Fruit fly (Drosophila melanogaster) whole organism, embryonic: Measurements from ENCODE around the gene Gale.

Experiments used
- CG10267 ChIP-seq: fragments of 200-800 bp; sonication (Bioruptor generic); optimal IDR thresholded peaks from 2 replicates; lab custom pipeline; 2018; ENCODE audit warnings: missing biosample characterization, mild to moderate bottlenecking, missing genetic modification characterization, moderate library complexity
- CG10959 ChIP-seq: fragments of 200-800 bp; sonication (Bioruptor generic); IDR thresholded peaks from 2 replicates; pipeline ENCODE4 v1.3.6; 2022; ENCODE audit warnings: missing biosample characterization, missing genetic modification characterization
- CG11247 ChIP-seq: fragments of 200-800 bp; sonication (Bioruptor generic); IDR thresholded peaks from 2 replicates; pipeline ENCODE4 v1.3.6; 2022; ENCODE audit warnings: missing biosample characterization, missing genetic modification characterization
- CG13287 ChIP-seq: fragments of 200-800 bp; sonication (Bioruptor generic); IDR thresholded peaks from 2 replicates; pipeline ENCODE4 v1.3.6; 2022; ENCODE audit warnings: missing biosample characterization, missing genetic modification characterization; ENCODE audit not compliant: partially characterized antibody
- CG14441 ChIP-seq: fragments of 200-800 bp; sonication (Bioruptor generic); IDR thresholded peaks from 2 replicates; pipeline ENCODE4 v1.3.6; 2022; ENCODE audit warnings: missing biosample characterization, missing genetic modification characterization
- CG15011 ChIP-seq: fragments of 200-800 bp; sonication (Bioruptor generic); optimal IDR thresholded peaks from 3 replicates; lab custom pipeline; 2018; ENCODE audit warnings: missing biosample characterization, mild to moderate bottlenecking, missing genetic modification characterization
- CG15479 ChIP-seq: fragments of 200-800 bp; sonication (Bioruptor generic); optimal IDR thresholded peaks from 3 replicates; lab custom pipeline; 2019; ENCODE audit warnings: missing biosample characterization, mild to moderate bottlenecking, missing genetic modification characterization, moderate library complexity
- CG16815 ChIP-seq: fragments of 200-800 bp; sonication (Bioruptor generic); optimal IDR thresholded peaks from 3 replicates; lab custom pipeline; 2017; ENCODE audit warnings: missing biosample characterization, mild to moderate bottlenecking, missing genetic modification characterization
- CG17361 ChIP-seq: fragments of 200-800 bp; sonication (Bioruptor generic); IDR thresholded peaks from 3 replicates; pipeline ENCODE4 v1.3.6; 2022; ENCODE audit warnings: missing biosample characterization, missing genetic modification characterization
- CG32767 ChIP-seq: fragments of 200-800 bp; sonication (Bioruptor generic); IDR thresholded peaks from 2 replicates; pipeline ENCODE4 v1.3.6; 2022; ENCODE audit warnings: missing biosample characterization, missing genetic modification characterization
- CG33557 ChIP-seq: fragments of 200-800 bp; sonication (Bioruptor generic); optimal IDR thresholded peaks from 2 replicates; lab custom pipeline; 2019; ENCODE audit warnings: missing biosample characterization, mild to moderate bottlenecking, missing genetic modification characterization, moderate library complexity
- CG4730 ChIP-seq: fragments of 200-800 bp; sonication (Bioruptor generic); IDR thresholded peaks from 2 replicates; pipeline ENCODE4 v1.3.6; 2022; ENCODE audit warnings: missing biosample characterization, missing genetic modification characterization
- CG6765 ChIP-seq: fragments of 200-800 bp; sonication (Bioruptor generic); optimal IDR thresholded peaks from 3 replicates; lab custom pipeline; 2017; ENCODE audit warnings: missing biosample characterization, mild to moderate bottlenecking, missing genetic modification characterization
- CG6854 ChIP-seq: fragments of 200-800 bp; sonication (Bioruptor generic); optimal IDR thresholded peaks from 3 replicates; lab custom pipeline; 2017; ENCODE audit warnings: missing biosample characterization, mild to moderate bottlenecking, missing genetic modification characterization
- CG7372 ChIP-seq: fragments of 200-800 bp; sonication (Bioruptor generic); IDR thresholded peaks from 2 replicates; pipeline ENCODE4 v1.3.6; 2022; ENCODE audit warnings: missing biosample characterization, missing genetic modification characterization
- CG7928 ChIP-seq: fragments of 200-800 bp; sonication (Bioruptor generic); optimal IDR thresholded peaks from 2 replicates; lab custom pipeline; 2017; ENCODE audit warnings: missing biosample characterization, mild to moderate bottlenecking, missing genetic modification characterization
- CG8281 ChIP-seq: fragments of 200-800 bp; sonication (Bioruptor generic); optimal IDR thresholded peaks from 2 replicates; lab custom pipeline; 2018; ENCODE audit warnings: missing biosample characterization, mild to moderate bottlenecking, missing genetic modification characterization, moderate library complexity
- CTCF ChIP-seq: fragments of 200-800 bp; sonication (Bioruptor generic); optimal IDR thresholded peaks from 2 replicates; lab custom pipeline; 2017; ENCODE audit warnings: missing biosample characterization, mild to moderate bottlenecking, missing genetic modification characterization, moderate library complexity
- Dek ChIP-seq: fragments of 200-800 bp; sonication (Bioruptor generic); optimal IDR thresholded peaks from 3 replicates; lab custom pipeline; 2019; ENCODE audit warnings: missing biosample characterization, mild to moderate bottlenecking, missing genetic modification characterization, moderate library complexity
- Fer3 ChIP-seq: fragments of 200-800 bp; sonication (Bioruptor generic); optimal IDR thresholded peaks from 2 replicates; lab custom pipeline; 2018; ENCODE audit warnings: missing biosample characterization, mild to moderate bottlenecking, missing genetic modification characterization, moderate library complexity
- HLH54F ChIP-seq: fragments of 200-800 bp; sonication (Bioruptor generic); optimal IDR thresholded peaks from 3 replicates; lab custom pipeline; 2016; ENCODE audit warnings: missing biosample characterization, missing genetic modification characterization
- HLHmδ ChIP-seq: fragments of 200-800 bp; sonication (Bioruptor generic); optimal IDR thresholded peaks from 2 replicates; lab custom pipeline; 2018; ENCODE audit warnings: missing biosample characterization, mild to moderate bottlenecking, missing genetic modification characterization, moderate library complexity
- Hmr ChIP-seq: fragments of 200-800 bp; sonication (Bioruptor generic); optimal IDR thresholded peaks from 3 replicates; lab custom pipeline; 2017; ENCODE audit warnings: mild to moderate bottlenecking, missing biosample characterization, missing genetic modification reagents, missing genetic modification characterization
- Hr51 ChIP-seq, 2 experiments: fragments of 200-800 bp; sonication (Bioruptor generic); optimal IDR thresholded peaks; 2 replicates in 1 of 2; 3 replicates in 1 of 2; lab custom pipeline; 2016 to 2018; ENCODE audit warnings: missing biosample characterization in 2 of 2, missing genetic modification characterization in 2 of 2, mild to moderate bottlenecking in 1 of 2, moderate library complexity in 1 of 2
- Mes4 ChIP-seq: fragments of 200-800 bp; sonication (Bioruptor generic); optimal IDR thresholded peaks from 2 replicates; lab custom pipeline; 2016; ENCODE audit warnings: missing biosample characterization, missing genetic modification characterization
- NC2β ChIP-seq: fragments of 200-800 bp; sonication (Bioruptor generic); optimal IDR thresholded peaks from 2 replicates; lab custom pipeline; 2016; ENCODE audit warnings: missing biosample characterization, missing genetic modification characterization
- Opbp ChIP-seq: fragments of 200-800 bp; sonication (Bioruptor generic); IDR thresholded peaks from 3 replicates; pipeline ENCODE4 v1.3.6; 2022; ENCODE audit warnings: missing biosample characterization, missing genetic modification characterization; ENCODE audit not compliant: partially characterized antibody
- Rx ChIP-seq: fragments of 200-800 bp; sonication (Bioruptor generic); IDR thresholded peaks from 2 replicates; pipeline ENCODE4 v1.3.6; 2022; ENCODE audit warnings: missing biosample characterization, missing genetic modification characterization
- Stat92E ChIP-seq, 3 experiments: fragments of >200 bp in 2 of 3; fragments of 200-800 bp in 1 of 3; sonication (Bioruptor generic) in 1 of 3; optimal IDR thresholded peaks; 2 replicates each; lab custom pipeline; 2017 to 2019; ENCODE audit warnings: missing biosample characterization in 3 of 3, missing genetic modification characterization in 3 of 3, mild to moderate bottlenecking in 1 of 3, moderate library complexity in 1 of 3
- TFAM ChIP-seq: fragments of 200-800 bp; sonication (Bioruptor generic); optimal IDR thresholded peaks from 2 replicates; lab custom pipeline; 2017; ENCODE audit warnings: missing biosample characterization, missing genetic modification characterization, inconsistent platforms
- Vsx1 ChIP-seq: fragments of 200-800 bp; sonication (Bioruptor generic); optimal IDR thresholded peaks from 2 replicates; lab custom pipeline; 2017; ENCODE audit warnings: missing biosample characterization, mild to moderate bottlenecking, missing genetic modification characterization, missing genetic modification reagents
- bigmax ChIP-seq: fragments of 200-800 bp; sonication (Bioruptor generic); optimal IDR thresholded peaks from 2 replicates; lab custom pipeline; 2018; ENCODE audit warnings: missing biosample characterization, mild to moderate bottlenecking, missing genetic modification characterization
- chn ChIP-seq: fragments of 200-800 bp; sonication (Bioruptor generic); optimal IDR thresholded peaks from 2 replicates; lab custom pipeline; 2016; ENCODE audit warnings: missing biosample characterization, missing genetic modification characterization
- dpn ChIP-seq, 2 experiments: fragments of 200-800 bp; sonication (Bioruptor generic); optimal IDR thresholded peaks; 3 replicates each; lab custom pipeline; 2016; ENCODE audit warnings: missing biosample characterization in 2 of 2, missing genetic modification characterization in 2 of 2
- fd102C ChIP-seq: fragments of 200-800 bp; sonication (Bioruptor generic); optimal IDR thresholded peaks from 2 replicates; lab custom pipeline; 2018; ENCODE audit warnings: missing biosample characterization, mild to moderate bottlenecking, missing genetic modification characterization, moderate library complexity
- gfzf ChIP-seq: fragments of 200-800 bp; sonication (Bioruptor generic); optimal IDR thresholded peaks from 2 replicates; lab custom pipeline; 2016; ENCODE audit warnings: missing biosample characterization, mild to moderate bottlenecking, missing genetic modification characterization, moderate library complexity
- grau ChIP-seq: fragments of 200-800 bp; optimal IDR thresholded peaks from 3 replicates; lab custom pipeline; 2019; ENCODE audit warnings: missing biosample characterization, mild to moderate bottlenecking, missing genetic modification characterization, moderate library complexity
- gt ChIP-seq: fragments of 200-800 bp; sonication (Bioruptor generic); IDR thresholded peaks from 2 replicates; pipeline ENCODE4 v1.3.6; 2022; ENCODE audit warnings: missing biosample characterization, missing genetic modification characterization
- hb ChIP-seq: fragments of 200-800 bp; sonication (Bioruptor generic); IDR thresholded peaks from 3 replicates; pipeline ENCODE4 v1.3.6; 2022; ENCODE audit warnings: missing biosample characterization, missing genetic modification characterization; ENCODE audit not compliant: partially characterized antibody
- kay ChIP-seq: fragments of 200-800 bp; sonication (Bioruptor generic); optimal IDR thresholded peaks from 2 replicates; lab custom pipeline; 2016; ENCODE audit warnings: missing biosample characterization, missing genetic modification characterization
- lbe ChIP-seq: fragments of 200-800 bp; sonication (Bioruptor generic); optimal IDR thresholded peaks from 2 replicates; lab custom pipeline; 2016; ENCODE audit warnings: missing biosample characterization, mild to moderate bottlenecking, missing genetic modification characterization
- odd ChIP-seq: fragments of 200-800 bp; sonication (Bioruptor generic); optimal IDR thresholded peaks from 2 replicates; lab custom pipeline; 2017; ENCODE audit warnings: missing biosample characterization, mild to moderate bottlenecking, missing genetic modification characterization
- org-1 ChIP-seq: fragments of 200-800 bp; sonication (Bioruptor generic); optimal IDR thresholded peaks from 2 replicates; lab custom pipeline; 2017; ENCODE audit warnings: missing biosample characterization, missing genetic modification characterization
- pros ChIP-seq: fragments of 200-800 bp; sonication (Bioruptor generic); optimal IDR thresholded peaks from 3 replicates; lab custom pipeline; 2019; ENCODE audit warnings: missing biosample characterization, mild to moderate bottlenecking, missing genetic modification characterization, moderate library complexity
- scrt ChIP-seq: fragments of 200-800 bp; sonication (Bioruptor generic); optimal IDR thresholded peaks from 2 replicates; lab custom pipeline; 2018; ENCODE audit warnings: missing biosample characterization, mild to moderate bottlenecking, missing genetic modification characterization, moderate library complexity
- slou ChIP-seq: fragments of 200-800 bp; sonication (Bioruptor generic); optimal IDR thresholded peaks from 3 replicates; lab custom pipeline; 2016; ENCODE audit warnings: missing biosample characterization, missing genetic modification characterization
- so ChIP-seq: fragments of 200-800 bp; sonication (Bioruptor generic); IDR thresholded peaks from 3 replicates; pipeline ENCODE4 v1.3.6; 2022; ENCODE audit warnings: missing biosample characterization, missing genetic modification characterization
- stc ChIP-seq: fragments of 200-800 bp; sonication (Bioruptor generic); IDR thresholded peaks from 2 replicates; pipeline ENCODE4 v1.3.6; 2022; ENCODE audit warnings: missing biosample characterization, missing genetic modification characterization
- stwl ChIP-seq: fragments of 200-800 bp; sonication (Bioruptor generic); optimal IDR thresholded peaks from 3 replicates; lab custom pipeline; 2018; ENCODE audit warnings: missing biosample characterization, mild to moderate bottlenecking, missing genetic modification characterization, moderate library complexity
- z ChIP-seq: fragments of 200-800 bp; sonication (Bioruptor generic); IDR thresholded peaks from 3 replicates; pipeline ENCODE4 v1.3.6; 2022; ENCODE audit warnings: missing biosample characterization, missing genetic modification characterization

The Gale gene

dm6 chr3L:616482-617148, 31.7 kb upstream of the Gale start (continued):
- peak; percentile 68; the same call in 2 of the 3 replicates for TF ChIP-seq so (GFP tag; lab: Robert Waterston, UW)
- no peak for TF ChIP-seq CG6765
- TF ChIP-seq kay (GFP tag; lab: Kevin White, UChicago), result peak; percentile 42
- no peak for TF ChIP-seq fd102C (GFP tag; lab: Kevin White, UChicago)
- TF ChIP-seq Rx (GFP tag; lab: Robert Waterston, UW), result no peak
- TF ChIP-seq Hmr (GFP tag; lab: Kevin White, UChicago), result peak; percentile 2
- no peak for TF ChIP-seq Hr51 (GFP tag; optimal IDR thresholded peaks at IDR 0.05; lab: Kevin White, UChicago)
- no peak for TF ChIP-seq CG4730 (GFP tag; lab: Robert Waterston, UW)
- TF ChIP-seq TFAM (GFP tag; lab: Kevin White, UChicago), result no peak
- TF ChIP-seq Opbp (GFP tag; lab: Robert Waterston, UW), result no peak
- no peak for TF ChIP-seq lbe
- no peak for TF ChIP-seq CG14441
- no peak for TF ChIP-seq CG10267 (tag; lab: Kevin White, UChicago)
- TF ChIP-seq CG11247 (GFP tag; lab: Robert Waterston, UW), result no peak
- TF ChIP-seq HLHmδ, result no peak
- TF ChIP-seq odd (GFP tag; lab: Kevin White, UChicago), result no peak
- peak; percentile 30; the same call in 1 of the 2 replicates for TF ChIP-seq CG13287 (GFP tag; lab: Robert Waterston, UW)
- TF ChIP-seq chn (GFP tag; lab: Kevin White, UChicago), result peak; percentile 58
- TF ChIP-seq CG7928 (GFP tag; lab: Kevin White, UChicago), result no peak
- no peak for TF ChIP-seq z (GFP tag; lab: Robert Waterston, UW)
- TF ChIP-seq slou (GFP tag; lab: Kevin White, UChicago), result no peak
- TF ChIP-seq pros (GFP tag; lab: Kevin White, UChicago), result peak; percentile 72
- TF ChIP-seq bigmax (GFP tag; lab: Kevin White, UChicago), result peak; percentile 84
- TF ChIP-seq CG15479, result peak; percentile 32
- no peak for TF ChIP-seq CG7372 (GFP tag; lab: Robert Waterston, UW)
- TF ChIP-seq gfzf, result no peak
- no peak for TF ChIP-seq grau (tag; lab: Kevin White, UChicago)
- no peak for TF ChIP-seq Fer3 (tag; lab: Kevin White, UChicago)
- TF ChIP-seq NC2β (GFP tag; lab: Kevin White, UChicago), result no peak
- TF ChIP-seq CG32767 (GFP tag; lab: Robert Waterston, UW), result no peak
- no peak for TF ChIP-seq org-1 (GFP tag; lab: Kevin White, UChicago)
- no peak for TF ChIP-seq Vsx1 (GFP tag; lab: Kevin White, UChicago)
- TF ChIP-seq Dek (tag; lab: Kevin White, UChicago), result no peak
- no peak for TF ChIP-seq scrt (GFP tag; lab: Kevin White, UChicago)
- TF ChIP-seq CG15011 (GFP tag; lab: Kevin White, UChicago), result no peak
- TF ChIP-seq CG33557 (GFP tag; lab: Kevin White, UChicago), result no peak
- TF ChIP-seq CG6854 (GFP tag; lab: Kevin White, UChicago), result no peak
- TF ChIP-seq CG16815, result no peak
- no peak for TF ChIP-seq stc (GFP tag; lab: Robert Waterston, UW)
- peak in 1 of 3 experiments; percentile 41 for TF ChIP-seq Stat92E (GFP tag; optimal IDR thresholded peaks at IDR 0.05; lab: Kevin White, UChicago)
- no peak for TF ChIP-seq stwl
- no peak for TF ChIP-seq dpn (GFP tag; optimal IDR thresholded peaks at IDR 0.05; lab: Kevin White, UChicago)
- TF ChIP-seq CG8281 (tag; lab: Kevin White, UChicago), result no peak
- no peak for TF ChIP-seq CG17361 (GFP tag; lab: Robert Waterston, UW)
- no peak for TF ChIP-seq gt (GFP tag; lab: Robert Waterston, UW)
- no peak for TF ChIP-seq CTCF (GFP tag; lab: Kevin White, UChicago)
- no peak for TF ChIP-seq HLH54F
- no peak for TF ChIP-seq Mes4
- no peak for TF ChIP-seq CG10959 (GFP tag; lab: Robert Waterston, UW)
- TF ChIP-seq hb (GFP tag; lab: Robert Waterston, UW), result no peak
